Worm (Caenorhabditis elegans) whole organism, L1 larva: Measurements from ENCODE around the gene Y37H2A.10.

Source experiments
- F16B12.6 ChIP-seq: fragments of 150-350 bp; optimal IDR thresholded peaks from 2 replicates; lab custom pipeline; 2014; ENCODE audit warnings: missing biosample characterization, missing genetic modification characterization
- Y116A8C.19 ChIP-seq: sonication (generic microtip); optimal IDR thresholded peaks from 2 replicates; lab custom pipeline; 2016; ENCODE audit warnings: missing compliant biosample characterization, missing genetic modification characterization, borderline replicate concordance
- aha-1 ChIP-seq: fragments of 150-350 bp; optimal IDR thresholded peaks from 2 replicates; lab custom pipeline; 2014; ENCODE audit warnings: missing biosample characterization, missing genetic modification characterization
- alr-1 ChIP-seq: fragments of 200-800 bp; sonication (Bioruptor generic); optimal IDR thresholded peaks from 2 replicates; lab custom pipeline; 2018; ENCODE audit warnings: borderline replicate concordance, mild to moderate bottlenecking, missing genetic modification characterization, missing compliant biosample characterization
- aly-2 ChIP-seq: fragments of 150-350 bp; optimal IDR thresholded peaks from 2 replicates; lab custom pipeline; 2014; ENCODE audit warnings: missing biosample characterization, missing genetic modification characterization
- blmp-1 ChIP-seq: fragments of 150-350 bp; optimal IDR thresholded peaks from 2 replicates; lab custom pipeline; 2014; ENCODE audit warnings: missing biosample characterization, missing genetic modification characterization
- ceh-90 ChIP-seq: sonication (generic microtip); optimal IDR thresholded peaks from 2 replicates; lab custom pipeline; 2016; ENCODE audit warnings: missing genetic modification characterization, missing compliant biosample characterization
- ces-1 ChIP-seq: fragments of 150-350 bp; optimal IDR thresholded peaks from 2 replicates; lab custom pipeline; 2014; ENCODE audit warnings: missing biosample characterization, missing genetic modification reagents, missing genetic modification characterization
- efl-3 ChIP-seq: fragments of 200-800 bp; sonication (Bioruptor generic); optimal IDR thresholded peaks from 2 replicates; lab custom pipeline; 2018; ENCODE audit warnings: mild to moderate bottlenecking, missing genetic modification characterization, missing compliant biosample characterization
- egl-27 ChIP-seq, 2 experiments: fragments of 150-350 bp in 1 of 2; sonication (generic microtip); optimal IDR thresholded peaks; 3 replicates each; lab custom pipeline; 2017 to 2018; ENCODE audit warnings: missing biosample characterization in 2 of 2, missing genetic modification characterization in 2 of 2, missing genetic modification reagents in 2 of 2
- elt-2 ChIP-seq: sonication (generic microtip); optimal IDR thresholded peaks from 2 replicates; lab custom pipeline; 2016; ENCODE audit warnings: missing genetic modification characterization, mild to moderate bottlenecking, inconsistent platforms, missing compliant biosample characterization, missing genetic modification reagents
- ets-5 ChIP-seq: fragments of 200-800 bp; sonication (Bioruptor generic); IDR thresholded peaks from 2 replicates; pipeline ENCODE4 v1.3.6; 2022; ENCODE audit warnings: missing genetic modification characterization, missing compliant biosample characterization
- fkh-4 ChIP-seq: sonication (generic microtip); optimal IDR thresholded peaks from 2 replicates; lab custom pipeline; 2016; ENCODE audit warnings: missing compliant biosample characterization, missing genetic modification characterization, borderline replicate concordance
- fkh-8 ChIP-seq: sonication (generic microtip); optimal IDR thresholded peaks from 2 replicates; lab custom pipeline; 2016; ENCODE audit warnings: mild to moderate bottlenecking, missing genetic modification characterization, missing compliant biosample characterization
- hlh-4 ChIP-seq: sonication (generic microtip); optimal IDR thresholded peaks from 2 replicates; lab custom pipeline; 2016; ENCODE audit warnings: mild to moderate bottlenecking, missing genetic modification characterization, missing compliant biosample characterization
- isw-1 ChIP-seq: fragments of 200-800 bp; sonication (Bioruptor generic); IDR thresholded peaks from 2 replicates; pipeline ENCODE4 v1.3.6; 2022; ENCODE audit warnings: missing genetic modification characterization, missing compliant biosample characterization
- jun-1 ChIP-seq: fragments of 150-350 bp; optimal IDR thresholded peaks from 2 replicates; lab custom pipeline; 2014; ENCODE audit warnings: missing biosample characterization, missing genetic modification reagents, missing genetic modification characterization
- lin-14 ChIP-seq: fragments of 200-800 bp; sonication (Bioruptor generic); optimal IDR thresholded peaks from 2 replicates; lab custom pipeline; 2018; ENCODE audit warnings: mild to moderate bottlenecking, missing genetic modification characterization, moderate library complexity, missing compliant biosample characterization
- lin-35 ChIP-seq, 2 experiments: fragments of 150-350 bp; optimal IDR thresholded peaks; 2 replicates each; lab custom pipeline; 2014; ENCODE audit warnings: missing biosample characterization in 2 of 2, missing genetic modification characterization in 2 of 2, missing genetic modification reagents in 2 of 2
- lin-39 ChIP-seq: fragments of 150-350 bp; optimal IDR thresholded peaks from 2 replicates; lab custom pipeline; 2014; ENCODE audit warnings: missing biosample characterization, missing genetic modification reagents, missing genetic modification characterization
- mab-9 ChIP-seq: fragments of 200-800 bp; sonication (Bioruptor generic); IDR thresholded peaks from 2 replicates; pipeline ENCODE4 v1.3.6; 2022; ENCODE audit warnings: missing genetic modification reagents, missing genetic modification characterization, missing compliant biosample characterization
- mdl-1 ChIP-seq, 2 experiments: fragments of 150-350 bp; optimal IDR thresholded peaks; 2 replicates each; lab custom pipeline; 2014 to 2017; ENCODE audit warnings: missing biosample characterization in 2 of 2, missing genetic modification characterization in 2 of 2, inconsistent platforms in 1 of 2
- mef-2 ChIP-seq: fragments of 150-350 bp; optimal IDR thresholded peaks from 2 replicates; lab custom pipeline; 2014; ENCODE audit warnings: missing biosample characterization, missing genetic modification characterization
- mep-1 ChIP-seq: fragments of 150-350 bp; optimal IDR thresholded peaks from 2 replicates; lab custom pipeline; 2014; ENCODE audit warnings: missing biosample characterization, missing genetic modification characterization
- nhr-11 ChIP-seq: fragments of 150-350 bp; optimal IDR thresholded peaks from 2 replicates; lab custom pipeline; 2014; ENCODE audit warnings: missing biosample characterization, missing genetic modification characterization
- nhr-20 ChIP-seq: sonication (generic microtip); optimal IDR thresholded peaks from 2 replicates; lab custom pipeline; 2016; ENCODE audit warnings: mild to moderate bottlenecking, missing genetic modification characterization, missing compliant biosample characterization
- nhr-237 ChIP-seq: fragments of 150-350 bp; optimal IDR thresholded peaks from 2 replicates; lab custom pipeline; 2014; ENCODE audit warnings: missing biosample characterization, missing genetic modification characterization
- nhr-47 ChIP-seq: sonication (generic microtip); optimal IDR thresholded peaks from 2 replicates; lab custom pipeline; 2016; ENCODE audit warnings: mild to moderate bottlenecking, missing genetic modification characterization, moderate library complexity, missing compliant biosample characterization
- nhr-71 ChIP-seq: sonication (generic microtip); optimal IDR thresholded peaks from 2 replicates; lab custom pipeline; 2016; ENCODE audit warnings: mild to moderate bottlenecking, missing genetic modification characterization, moderate library complexity, missing compliant biosample characterization
- nhr-76 ChIP-seq: sonication (generic microtip); optimal IDR thresholded peaks from 2 replicates; lab custom pipeline; 2017; ENCODE audit warnings: missing biosample characterization, missing genetic modification characterization
- nhr-84 ChIP-seq: sonication (generic microtip); optimal IDR thresholded peaks from 2 replicates; lab custom pipeline; 2017; ENCODE audit warnings: missing biosample characterization, missing genetic modification characterization
- nhr-90 ChIP-seq: sonication (generic microtip); optimal IDR thresholded peaks from 2 replicates; lab custom pipeline; 2016; ENCODE audit warnings: mild to moderate bottlenecking, missing genetic modification characterization, missing compliant biosample characterization; ENCODE audit not compliant: poor library complexity
- pag-3 ChIP-seq: sonication (generic microtip); optimal IDR thresholded peaks from 2 replicates; lab custom pipeline; 2017; ENCODE audit warnings: missing genetic modification characterization, mild to moderate bottlenecking, missing compliant biosample characterization, antibody characterized with exemption, borderline replicate concordance; ENCODE audit not compliant: insufficient read depth
- pqm-1 ChIP-seq: sonication (generic microtip); optimal IDR thresholded peaks from 3 replicates; lab custom pipeline; 2017; ENCODE audit warnings: missing biosample characterization, missing genetic modification characterization
- snu-23 ChIP-seq: sonication (generic microtip); optimal IDR thresholded peaks from 2 replicates; lab custom pipeline; 2016; ENCODE audit warnings: missing genetic modification characterization, missing compliant biosample characterization
- swsn-7 ChIP-seq: sonication (generic microtip); optimal IDR thresholded peaks from 2 replicates; lab custom pipeline; 2016; ENCODE audit warnings: missing genetic modification characterization, missing compliant biosample characterization
- tlp-1 ChIP-seq: fragments of 150-350 bp; optimal IDR thresholded peaks from 2 replicates; lab custom pipeline; 2014; ENCODE audit warnings: missing biosample characterization, missing genetic modification characterization
- unc-130 ChIP-seq: fragments of 150-350 bp; optimal IDR thresholded peaks from 2 replicates; lab custom pipeline; 2017; ENCODE audit warnings: missing biosample characterization, missing genetic modification characterization, inconsistent platforms
- unc-30 ChIP-seq: sonication (generic microtip); optimal IDR thresholded peaks from 2 replicates; lab custom pipeline; 2017; ENCODE audit warnings: missing biosample characterization, missing genetic modification characterization
- unc-62 ChIP-seq: fragments of 150-350 bp; optimal IDR thresholded peaks from 2 replicates; lab custom pipeline; 2014; ENCODE audit warnings: missing biosample characterization, missing genetic modification reagents, missing genetic modification characterization
- unc-86 ChIP-seq: sonication (generic microtip); optimal IDR thresholded peaks from 2 replicates; lab custom pipeline; 2016; ENCODE audit warnings: missing genetic modification characterization, missing compliant biosample characterization
- ztf-4 ChIP-seq: fragments of 150-350 bp; optimal IDR thresholded peaks from 2 replicates; lab custom pipeline; 2014; ENCODE audit warnings: missing biosample characterization, missing genetic modification characterization

Gene Y37H2A.10

DNA sequence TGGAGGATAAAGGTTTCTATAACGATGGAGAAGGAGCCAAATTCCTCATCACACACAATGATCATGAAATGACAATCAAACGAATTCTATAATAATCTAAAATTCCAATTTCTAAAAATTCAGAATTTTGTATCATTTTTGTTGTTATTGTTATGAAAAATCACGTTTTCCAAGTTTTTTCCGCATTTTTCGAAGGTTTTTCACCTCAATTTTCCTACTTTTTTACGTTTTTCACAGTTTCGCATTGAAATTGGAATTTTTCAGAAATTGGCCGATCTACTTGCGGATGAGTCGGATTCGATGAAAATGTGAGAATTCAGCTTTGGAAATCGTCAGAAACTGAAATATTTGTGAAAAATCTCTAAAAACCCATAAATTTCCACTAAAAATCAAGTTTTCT is 13.7 kb upstream of the Y37H2A.10 start, which contains the start of gene fbxa-210:
Gene fbxa-210 (plus strand): TSS at position 301 of the 400 bp plus-strand sequence.
- TF ChIP-seq tlp-1 (no peak), pag-3 (tag; lab: Kevin White, UChicago) (no peak), blmp-1 (tag; lab: Kevin White, UChicago) (no peak), fkh-4 (tag; lab: Kevin White, UChicago) (no peak), lin-35 (GFP tag; optimal IDR thresholded peaks at IDR 0.05; lab: Kevin White, UChicago) (no peak), jun-1 (no peak), ceh-90 (tag; lab: Kevin White, UChicago) (no peak), ztf-4 (tag; lab: Kevin White, UChicago) (no peak), efl-3 (GFP tag; lab: Kevin White, UChicago) (no peak), unc-86 (no peak), egl-27 (tag; optimal IDR thresholded peaks at IDR 0.05; lab: Kevin White, UChicago) (no peak), nhr-47 (tag; lab: Kevin White, UChicago) (no peak), F16B12.6 (tag; lab: Kevin White, UChicago) (no peak), nhr-20 (tag; lab: Kevin White, UChicago) (no peak), pqm-1 (tag; lab: Kevin White, UChicago) (no peak), nhr-90 (tag; lab: Kevin White, UChicago) (no peak), nhr-237 (tag; lab: Kevin White, UChicago) (no peak), mdl-1 (tag; optimal IDR thresholded peaks at IDR 0.05; lab: Kevin White, UChicago) (no peak), lin-14 (no peak)

DNA sequence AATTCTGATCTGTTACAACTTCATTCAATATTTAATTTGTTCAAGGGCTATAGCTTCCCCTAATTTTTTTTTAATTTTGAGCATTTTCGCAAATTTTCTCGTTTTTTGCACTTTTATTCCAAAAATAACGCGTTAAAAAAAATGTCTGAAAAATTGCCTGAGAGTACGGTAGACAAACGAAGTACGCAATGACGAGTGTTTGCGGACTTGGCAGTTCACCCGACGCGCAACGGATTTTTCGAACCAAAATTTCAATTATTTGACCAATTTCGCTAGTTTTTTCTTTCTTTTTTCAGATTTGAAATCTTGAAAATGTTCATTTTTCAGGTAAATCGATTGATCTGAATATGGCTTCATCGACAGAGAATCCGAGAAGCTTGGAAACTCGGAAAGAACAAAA is 11.6 kb upstream of the Y37H2A.10 start, which contains the start of gene fbxa-211:
Gene fbxa-211 (plus strand): TSS at position 328 of the 400 bp plus-strand sequence.
- TF ChIP-seq nhr-84 (no peak), unc-62 (GFP tag; lab: Kevin White, UChicago) (no peak), ces-1 (GFP tag; lab: Kevin White, UChicago) (no peak), mab-9 (GFP tag; lab: Robert Waterston, UW) (no peak), elt-2 (tag; lab: Kevin White, UChicago) (no peak), jun-1 (no peak), ceh-90 (tag; lab: Kevin White, UChicago) (no peak), fkh-4 (tag; lab: Kevin White, UChicago) (no peak), unc-86 (no peak), pag-3 (tag; lab: Kevin White, UChicago) (no peak), alr-1 (tag; lab: Kevin White, UChicago) (no peak), unc-130 (tag; lab: Kevin White, UChicago) (no peak)

ce11 chrV:18128545-18128944 is 10.2 kb upstream of the Y37H2A.10 start:
- TF ChIP-seq lin-35 (GFP tag; optimal IDR thresholded peaks at IDR 0.05; lab: Kevin White, UChicago) (no peak), nhr-76 (no peak), isw-1 (no peak), mdl-1 (tag; optimal IDR thresholded peaks at IDR 0.05; lab: Kevin White, UChicago) (no peak), ztf-4 (tag; lab: Kevin White, UChicago) (no peak), mef-2 (no peak), fkh-8 (tag; lab: Kevin White, UChicago) (no peak), mep-1 (tag; lab: Kevin White, UChicago) (no peak), elt-2 (tag; lab: Kevin White, UChicago) (no peak), nhr-71 (tag; lab: Kevin White, UChicago) (no peak), unc-30 (tag; lab: Kevin White, UChicago) (no peak), Y116A8C.19 (tag; lab: Kevin White, UChicago) (no peak), nhr-237 (tag; lab: Kevin White, UChicago) (no peak), aly-2 (tag; lab: Kevin White, UChicago) (no peak)
- TF ChIP-seq, all 84 proteins: peak for 0

DNA sequence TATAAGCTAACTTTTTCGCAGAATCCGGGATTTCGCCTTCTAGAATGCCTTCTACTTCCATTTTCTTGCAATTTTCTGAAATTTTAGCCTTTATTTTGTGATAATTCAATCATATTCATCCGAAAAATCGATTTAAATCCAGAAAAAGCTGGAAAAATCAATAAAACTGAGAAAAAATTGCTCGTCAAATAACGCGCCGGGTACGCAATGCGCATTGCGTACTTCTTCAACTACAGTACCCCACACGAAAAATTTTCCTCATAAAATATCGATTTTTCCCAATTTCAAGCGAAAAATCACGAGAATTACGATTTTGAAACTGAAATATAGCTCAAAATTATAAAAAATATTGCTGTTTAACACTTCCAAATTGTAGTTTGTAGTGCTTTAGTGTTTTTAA is 7.7 kb upstream of the Y37H2A.10 start, which contains the start of gene Y37H2A.12:
Gene Y37H2A.12 (minus strand): TSS at position 81 of the 400 bp plus-strand sequence.
- TF ChIP-seq lin-39 (tag; lab: Kevin White, UChicago): no peak
- no peak for TF ChIP-seq hlh-4 (tag; lab: Kevin White, UChicago)
- TF ChIP-seq aha-1 (tag; lab: Kevin White, UChicago): no peak
- no peak for TF ChIP-seq ets-5
- TF ChIP-seq nhr-90 (tag; lab: Kevin White, UChicago): no peak
- TF ChIP-seq fkh-8 (tag; lab: Kevin White, UChicago): no peak
- TF ChIP-seq snu-23 (GFP tag; lab: Kevin White, UChicago): no peak
- TF ChIP-seq nhr-11: no peak
- no peak for TF ChIP-seq swsn-7
- TF ChIP-seq mep-1 (tag; lab: Kevin White, UChicago): no peak
